Worm (Caenorhabditis elegans) whole organism, L4/young adult: Measurements from ENCODE around the gene H01G02.4.

Experiments used
- dao-5 ChIP-seq: sonication (generic microtip); optimal IDR thresholded peaks from 2 replicates; lab custom pipeline; 2016; ENCODE audit warnings: missing genotype, missing genetic modification characterization, moderate library complexity, missing compliant biosample characterization
- him-1 ChIP-seq: sonication (generic microtip); optimal IDR thresholded peaks from 2 replicates; lab custom pipeline; 2016; ENCODE audit warnings: missing genotype, missing genetic modification reagents, missing genetic modification characterization, missing compliant biosample characterization

DNA sequence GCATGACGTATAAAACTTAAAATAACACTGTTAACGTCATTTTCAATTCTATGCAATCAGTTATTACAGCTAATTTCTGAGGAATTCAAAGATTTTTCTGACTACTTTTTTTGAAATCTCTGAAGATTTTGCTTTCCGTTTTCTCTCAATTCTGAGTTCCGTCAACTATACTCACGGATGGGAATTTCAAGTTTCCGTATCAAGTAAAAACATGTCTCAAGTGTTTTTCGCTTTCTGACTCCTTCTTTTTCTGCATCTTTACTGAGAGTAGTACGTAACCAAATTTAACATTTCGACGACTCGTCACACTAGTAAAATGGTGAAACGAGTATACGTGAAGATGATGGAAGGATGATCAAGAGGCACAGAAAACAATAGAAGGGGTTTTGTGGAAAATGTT lies 6.1 kb downstream of the H01G02.4 start:
- TF ChIP-seq dao-5 (tag; lab: Kevin White, UChicago) = no peak
- TF ChIP-seq him-1 (tag; lab: Kevin White, UChicago) = no peak
